Fruit fly (Drosophila melanogaster) whole organism, embryonic: ENCODE data around the gene CG15155.

Source experiments
- CG12071 ChIP-seq: fragments of 200-800 bp; sonication (Bioruptor generic); optimal IDR thresholded peaks from 3 replicates; lab custom pipeline; 2018; ENCODE audit warnings: missing biosample characterization, mild to moderate bottlenecking, missing genetic modification characterization
- CG12155 ChIP-seq: fragments of 200-800 bp; sonication (Bioruptor generic); optimal IDR thresholded peaks from 3 replicates; lab custom pipeline; 2016; ENCODE audit warnings: missing biosample characterization, missing genetic modification characterization
- CG15269 ChIP-seq: fragments of 200-800 bp; sonication (Bioruptor generic); optimal IDR thresholded peaks from 2 replicates; lab custom pipeline; 2018; ENCODE audit warnings: missing biosample characterization, mild to moderate bottlenecking, missing genetic modification characterization, moderate library complexity
- CG1603 ChIP-seq: fragments of 200-800 bp; sonication (Bioruptor generic); optimal IDR thresholded peaks from 2 replicates; lab custom pipeline; 2019; ENCODE audit warnings: missing biosample characterization, mild to moderate bottlenecking, missing genetic modification characterization, moderate library complexity
- CG17385 ChIP-seq: fragments of 200-800 bp; sonication (Bioruptor generic); optimal IDR thresholded peaks from 3 replicates; lab custom pipeline; 2018; ENCODE audit warnings: missing biosample characterization, mild to moderate bottlenecking, missing genetic modification characterization
- CG18599 ChIP-seq: fragments of 200-800 bp; sonication (Bioruptor generic); optimal IDR thresholded peaks from 3 replicates; lab custom pipeline; 2017; ENCODE audit warnings: missing biosample characterization, missing genetic modification characterization, mild to moderate bottlenecking, moderate library complexity, missing genetic modification reagents
- CG2678 ChIP-seq: fragments of 200-800 bp; sonication (Bioruptor generic); optimal IDR thresholded peaks from 3 replicates; lab custom pipeline; 2019; ENCODE audit warnings: missing biosample characterization, mild to moderate bottlenecking, missing genetic modification characterization, moderate library complexity
- CG7271 ChIP-seq: fragments of 200-800 bp; sonication (Bioruptor generic); optimal IDR thresholded peaks from 2 replicates; lab custom pipeline; 2018; ENCODE audit warnings: missing biosample characterization, mild to moderate bottlenecking, missing genetic modification characterization, moderate library complexity
- CG9932 ChIP-seq: fragments of 200-800 bp; sonication (Bioruptor generic); IDR thresholded peaks from 2 replicates; pipeline ENCODE4 v1.3.6; 2022; ENCODE audit warnings: missing biosample characterization, missing genetic modification characterization
- CTCF ChIP-seq: fragments of 200-800 bp; sonication (Bioruptor generic); optimal IDR thresholded peaks from 2 replicates; lab custom pipeline; 2017; ENCODE audit warnings: missing biosample characterization, mild to moderate bottlenecking, missing genetic modification characterization, moderate library complexity
- CkIIα-i1 ChIP-seq: fragments of 200-800 bp; sonication (Bioruptor generic); IDR thresholded peaks from 2 replicates; pipeline ENCODE4 v1.3.6; 2022; ENCODE audit warnings: missing biosample characterization, missing genetic modification characterization
- E2f1 ChIP-seq: fragments of 200-800 bp; sonication (Bioruptor generic); IDR thresholded peaks from 2 replicates; pipeline ENCODE4 v1.3.6; 2022; ENCODE audit warnings: missing biosample characterization, missing genetic modification characterization
- Ets65A ChIP-seq: fragments of 200-800 bp; sonication (Bioruptor generic); peaks from one replicate; lab custom pipeline; 2016; ENCODE audit warnings: missing biosample characterization, missing genetic modification characterization
- HLH3B ChIP-seq: fragments of 200-800 bp; sonication (Bioruptor generic); IDR thresholded peaks from 2 replicates; pipeline ENCODE4 v1.3.6; 2022; ENCODE audit warnings: missing biosample characterization, missing genetic modification characterization
- Hmr ChIP-seq: fragments of 200-800 bp; sonication (Bioruptor generic); optimal IDR thresholded peaks from 3 replicates; lab custom pipeline; 2017; ENCODE audit warnings: mild to moderate bottlenecking, missing biosample characterization, missing genetic modification reagents, missing genetic modification characterization
- Lhr ChIP-seq: fragments of 200-800 bp; sonication (Bioruptor generic); optimal IDR thresholded peaks from 3 replicates; lab custom pipeline; 2017; ENCODE audit warnings: mild to moderate bottlenecking, missing biosample characterization, missing genetic modification reagents, missing genetic modification characterization
- chif ChIP-seq, 2 experiments: fragments of 200-800 bp; sonication (Bioruptor generic); optimal IDR thresholded peaks; 3 replicates each; lab custom pipeline; 2016; ENCODE audit warnings: missing biosample characterization in 2 of 2, missing genetic modification characterization in 2 of 2
- ci ChIP-seq: fragments of 200-800 bp; sonication (Bioruptor generic); IDR thresholded peaks from 3 replicates; pipeline ENCODE4 v1.3.6; 2022; ENCODE audit warnings: missing biosample characterization, missing genetic modification characterization
- dmrt99B ChIP-seq: fragments of 200-800 bp; sonication (Bioruptor generic); optimal IDR thresholded peaks from 2 replicates; lab custom pipeline; 2018; ENCODE audit warnings: missing biosample characterization, mild to moderate bottlenecking, missing genetic modification characterization, moderate library complexity
- lilli ChIP-seq: fragments of 200-800 bp; sonication (Bioruptor generic); optimal IDR thresholded peaks from 3 replicates; lab custom pipeline; 2016; ENCODE audit warnings: missing biosample characterization, missing genetic modification characterization
- mam ChIP-seq: fragments of 200-800 bp; sonication (Bioruptor generic); optimal IDR thresholded peaks from 3 replicates; lab custom pipeline; 2016; ENCODE audit warnings: missing biosample characterization, missing genetic modification characterization
- sens ChIP-seq: fragments of 200-800 bp; sonication (Bioruptor generic); peaks from one replicate; lab custom pipeline; 2016; ENCODE audit warnings: missing biosample characterization, missing genetic modification characterization
- slbo ChIP-seq: fragments of 200-800 bp; sonication (Bioruptor generic); IDR thresholded peaks from 2 replicates; pipeline ENCODE4 v1.3.6; 2022; ENCODE audit warnings: missing biosample characterization, missing genetic modification characterization
- slp2 ChIP-seq: fragments of 200-800 bp; sonication (Bioruptor generic); optimal IDR thresholded peaks from 2 replicates; lab custom pipeline; 2016; ENCODE audit warnings: missing biosample characterization, missing genetic modification characterization
- tio ChIP-seq: fragments of 200-800 bp; sonication (Bioruptor generic); optimal IDR thresholded peaks from 2 replicates; lab custom pipeline; 2017; ENCODE audit warnings: missing biosample characterization, missing genetic modification characterization, inconsistent platforms
- toy ChIP-seq: fragments of 200-800 bp; sonication (Bioruptor generic); IDR thresholded peaks from 2 replicates; pipeline ENCODE4 v1.3.6; 2022; ENCODE audit warnings: missing biosample characterization, missing genetic modification characterization
- trem ChIP-seq: fragments of 200-800 bp; optimal IDR thresholded peaks from 3 replicates; lab custom pipeline; 2019; ENCODE audit warnings: missing biosample characterization, mild to moderate bottlenecking, missing genetic modification characterization, moderate library complexity
- ttk ChIP-seq: fragments of 200-800 bp; sonication (Bioruptor generic); IDR thresholded peaks from 2 replicates; pipeline ENCODE4 v2.1.2; 2022; ENCODE audit warnings: missing biosample characterization, missing genetic modification characterization

Gene CG15155

DNA sequence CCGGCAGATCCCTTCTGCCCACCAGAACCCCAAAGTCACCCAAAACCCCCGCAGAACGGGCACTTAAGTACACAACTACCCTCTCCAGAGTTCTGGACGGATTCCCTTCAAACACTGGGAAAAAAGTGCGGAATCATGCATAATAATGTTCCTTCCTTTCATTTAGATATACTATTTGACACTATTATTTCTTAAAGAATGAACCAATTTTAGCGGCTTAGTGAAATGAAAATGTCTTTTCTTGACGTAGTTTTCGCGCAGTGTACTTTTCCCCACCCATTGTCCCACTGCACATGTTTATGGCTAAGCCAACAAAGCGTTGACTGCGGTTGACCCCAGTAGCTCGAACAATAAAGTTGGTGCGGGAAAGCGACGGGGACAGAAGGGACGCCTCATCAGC is 32.0 kb downstream of the CG15155 start (continued):
- TF ChIP-seq Lhr (no peak), slbo (GFP tag; lab: Robert Waterston, UW) (peak; percentile 32; the same call in 1 of the 2 replicates), HLH3B (peak; percentile 37; the same call in 1 of the 2 replicates), lilli (GFP tag; lab: Kevin White, UChicago) (peak; percentile 17), CG12071 (GFP tag; lab: Kevin White, UChicago) (no peak), chif (GFP tag; optimal IDR thresholded peaks at IDR 0.05; lab: Kevin White, UChicago) (peak; percentile 11 to 20), CG17385 (GFP tag; lab: Kevin White, UChicago) (peak; percentile 1), CTCF (GFP tag; lab: Kevin White, UChicago) (no peak), toy (GFP tag; lab: Robert Waterston, UW) (no peak), tio (peak; percentile 8), sens (peak; percentile 71), trem (tag; lab: Kevin White, UChicago) (no peak), ttk (GFP tag; lab: Robert Waterston, UW) (0 out of 2 replicates have a peak, but pooled peaks have one; percentile 10), CG1603 (tag; lab: Kevin White, UChicago) (peak; percentile 57), CkIIα-i1 (no peak), ci (GFP tag; lab: Robert Waterston, UW) (0 out of 3 replicates have a peak, but pooled peaks have one; percentile 43), CG15269 (tag; lab: Kevin White, UChicago) (peak; percentile 27), Hmr (GFP tag; lab: Kevin White, UChicago) (peak; percentile 33), CG12155 (GFP tag; lab: Kevin White, UChicago) (no peak), CG18599 (peak; percentile 68), CG7271 (tag; lab: Kevin White, UChicago) (no peak), slp2 (GFP tag; lab: Kevin White, UChicago) (peak; percentile 0), CG9932 (GFP tag; lab: Robert Waterston, UW) (peak; percentile 17; the same call in 1 of the 2 replicates), CG2678 (tag; lab: Kevin White, UChicago) (peak; percentile 48), E2f1 (0 out of 2 replicates have a peak, but pooled peaks have one; percentile 9), mam (GFP tag; lab: Kevin White, UChicago) (peak; percentile 20)
- TF ChIP-seq, all 482 proteins: peak for 65

DNA sequence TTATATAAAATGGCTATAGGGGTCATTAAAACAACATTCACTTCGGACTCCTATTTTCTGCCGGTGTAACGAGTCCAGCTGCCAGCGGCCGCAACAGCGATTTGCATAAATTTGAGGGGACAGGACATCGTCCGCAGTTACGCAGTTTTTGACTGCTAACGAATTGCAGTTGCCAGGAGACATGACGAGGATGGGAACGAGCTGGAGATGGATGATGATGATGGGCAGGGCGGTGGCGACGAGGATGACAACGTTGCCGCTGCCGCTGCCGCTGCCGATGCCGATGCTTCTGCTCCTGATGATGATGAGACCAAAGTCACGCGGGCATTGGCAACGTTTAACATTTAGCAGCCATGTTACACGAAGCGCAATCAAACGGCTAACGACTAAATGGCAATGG is 48.2 kb downstream of the CG15155 start:
- TF ChIP-seq dmrt99B (tag; lab: Kevin White, UChicago) (no peak), Ets65A (peak; percentile 91)
